Fruit fly (Drosophila melanogaster) S2 (cell line): ENCODE data around the gene CG12517.

Experiments used
- CG8478 ChIP-seq: fragments of >200 bp; optimal IDR thresholded peaks from 2 replicates; lab custom pipeline; 2018
- CTCF ChIP-seq, 2 experiments: fragments of >200 bp; optimal IDR thresholded peaks; 2 replicates each; lab custom pipeline; 2018

DNA sequence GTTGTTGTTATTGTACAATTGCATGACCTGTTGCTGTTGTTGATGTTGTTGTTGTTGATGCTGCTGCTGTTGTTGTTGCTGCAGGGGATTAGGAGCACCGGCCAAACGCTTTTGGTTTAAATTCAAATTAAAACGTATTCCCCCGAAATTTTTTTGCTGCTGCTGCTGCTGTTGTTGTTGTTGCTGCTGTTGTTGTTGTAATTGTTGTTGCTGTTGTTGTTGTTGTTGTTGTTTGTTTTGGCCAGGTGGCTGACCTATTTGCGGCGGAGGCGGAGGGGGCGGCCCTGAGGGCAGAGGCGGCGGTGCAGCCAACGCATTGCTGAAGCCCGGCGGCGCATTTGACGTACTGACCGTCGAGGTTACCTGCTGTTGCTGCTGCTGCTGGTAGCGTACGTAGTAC lies 28.3 kb upstream of the CG12517 start:
- TF ChIP-seq CTCF (optimal IDR thresholded peaks at IDR 0.05; lab: Kevin White, UChicago) (no peak), CG8478 (lab: Kevin White, UChicago) (no peak)
